Worm (Caenorhabditis elegans): ENCODE data around the gene ilcr-2.

The ilcr-2 gene

DNA sequence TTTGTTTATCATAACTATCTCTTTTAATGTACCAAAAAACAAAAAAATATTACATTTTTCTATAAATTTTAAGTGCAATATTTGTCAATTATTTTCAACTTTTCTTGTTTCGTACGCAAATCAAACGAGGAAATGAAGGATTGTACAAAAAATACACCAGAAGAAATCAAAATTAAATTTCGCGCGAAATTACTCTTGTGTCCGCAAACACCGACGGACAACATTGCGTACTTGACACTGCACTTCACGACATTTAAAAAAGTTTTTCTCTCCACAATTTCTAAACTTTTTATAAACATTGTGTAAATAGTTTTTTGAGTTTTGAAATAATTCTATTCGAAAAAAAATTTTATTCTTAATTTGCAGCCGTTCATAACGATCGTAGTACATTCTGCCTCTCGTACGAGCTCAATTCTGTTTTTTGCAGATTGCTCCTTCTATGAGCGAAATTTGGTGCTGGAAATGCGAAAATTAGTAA is 1.1 kb upstream of the ilcr-2 start, which contains the start of gene mrps-16:
Gene mrps-16, plus strand, starts transcription at position 428 of the 478 bp plus-strand sequence.
- TF ChIP-seq klf-2 (GFP tag; conservative IDR thresholded peaks at IDR 0.05), result no peak
- TF ChIP-seq flt-1 (GFP tag; IDR thresholded peaks at IDR 0.05), result peak; percentile 41; the same call in 1 of the 2 replicates
- no peak for TF ChIP-seq cog-1 (tag; optimal IDR thresholded peaks at IDR 0.05)
- TF ChIP-seq ztf-29 (GFP tag; IDR thresholded peaks at IDR 0.05), result no peak
- no peak for TF ChIP-seq tab-1 (GFP tag; IDR thresholded peaks at IDR 0.05)

DNA sequence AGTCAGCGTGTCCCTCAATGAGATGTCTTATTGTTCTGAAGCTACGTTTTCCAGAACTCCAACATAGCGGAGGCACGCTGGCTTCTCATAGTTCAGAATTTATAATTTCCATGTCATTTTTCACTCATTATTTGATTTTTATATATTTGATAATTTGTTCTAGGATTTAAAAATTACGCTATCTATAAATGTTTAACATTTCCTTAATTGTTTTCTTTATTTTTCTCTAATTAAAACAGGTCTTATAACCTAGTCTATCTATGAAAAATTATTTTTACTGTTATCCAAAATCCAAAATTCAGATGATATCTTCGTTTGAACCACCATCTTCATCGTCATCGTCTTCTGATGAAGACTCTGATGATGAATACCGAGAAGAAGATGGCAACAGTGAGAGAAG is 3.3 kb downstream of the ilcr-2 start, which contains the start of gene F56D1.1:
Gene F56D1.1, plus strand, starts transcription at position 301 of the 400 bp plus-strand sequence.
- no peak for TF ChIP-seq ref-1 (GFP tag; conservative IDR thresholded peaks at IDR 0.05)
- no peak for TF ChIP-seq cog-1 (tag; optimal IDR thresholded peaks at IDR 0.05)
- no peak for TF ChIP-seq tab-1 (GFP tag; IDR thresholded peaks at IDR 0.05)
- TF ChIP-seq T22C8.4 (GFP tag; IDR thresholded peaks at IDR 0.05), result no peak
- no peak for TF ChIP-seq ztf-23 (GFP tag; IDR thresholded peaks at IDR 0.05)

DNA sequence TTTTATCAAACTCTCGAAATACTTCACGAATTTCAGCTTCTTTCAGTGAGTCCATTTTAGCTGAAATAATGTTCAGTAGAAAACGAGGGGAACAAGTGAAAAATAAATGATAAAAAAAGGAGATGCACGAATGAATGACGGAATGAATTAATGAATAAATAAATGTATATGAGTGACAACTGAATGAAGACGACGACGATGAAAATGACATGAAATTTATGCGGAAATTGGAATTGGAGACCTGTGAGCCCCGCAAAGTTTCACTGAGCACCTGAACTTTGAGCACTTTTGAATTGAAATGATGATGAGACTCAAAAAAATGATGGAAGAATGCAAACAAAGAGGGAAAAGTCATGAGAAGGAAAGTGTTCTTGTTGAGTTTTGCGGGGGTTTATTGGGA is 6.9 kb downstream of the ilcr-2 start, which contains the start of gene cal-8:
Gene cal-8, minus strand, starts transcription at position 60 of the 400 bp plus-strand sequence.
- TF ChIP-seq klf-2 (GFP tag; conservative IDR thresholded peaks at IDR 0.05), result no peak
- TF ChIP-seq T22C8.4 (GFP tag; IDR thresholded peaks at IDR 0.05), result no peak

DNA sequence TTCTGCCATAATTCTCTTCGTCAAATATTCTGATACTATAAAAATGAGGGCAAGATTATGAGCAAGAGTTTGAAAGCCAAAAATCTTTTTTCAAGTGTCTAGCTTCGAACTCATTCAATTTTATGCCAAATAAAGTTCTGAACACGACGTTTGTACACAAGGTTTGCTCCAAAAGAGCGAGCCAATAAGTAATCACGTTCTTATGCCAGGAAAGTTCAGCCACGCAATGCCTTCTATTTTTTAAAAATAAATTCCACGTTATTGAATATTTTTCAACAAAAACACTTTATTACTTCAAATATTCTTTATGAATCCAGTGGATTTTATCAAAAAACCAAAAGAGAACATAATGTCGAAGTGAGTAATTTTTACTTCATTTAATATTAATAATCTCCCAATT is 12.8 kb downstream of the ilcr-2 start, which contains the start of gene nep-5:
Gene nep-5, plus strand, starts transcription at position 301 of the 400 bp plus-strand sequence.
- TF ChIP-seq flt-1 (GFP tag; IDR thresholded peaks at IDR 0.05) (no peak), med-1 (GFP tag; optimal IDR thresholded peaks at IDR 0.05; ENCODE audit: insufficient read depth) (no peak), ref-1 (GFP tag; conservative IDR thresholded peaks at IDR 0.05) (no peak), ztf-23 (GFP tag; IDR thresholded peaks at IDR 0.05) (no peak), tab-1 (GFP tag; IDR thresholded peaks at IDR 0.05) (no peak), cog-1 (tag; optimal IDR thresholded peaks at IDR 0.05) (no peak), klf-2 (GFP tag; conservative IDR thresholded peaks at IDR 0.05) (no peak), T22C8.4 (GFP tag; IDR thresholded peaks at IDR 0.05) (no peak), ztf-29 (GFP tag; IDR thresholded peaks at IDR 0.05) (no peak)

DNA sequence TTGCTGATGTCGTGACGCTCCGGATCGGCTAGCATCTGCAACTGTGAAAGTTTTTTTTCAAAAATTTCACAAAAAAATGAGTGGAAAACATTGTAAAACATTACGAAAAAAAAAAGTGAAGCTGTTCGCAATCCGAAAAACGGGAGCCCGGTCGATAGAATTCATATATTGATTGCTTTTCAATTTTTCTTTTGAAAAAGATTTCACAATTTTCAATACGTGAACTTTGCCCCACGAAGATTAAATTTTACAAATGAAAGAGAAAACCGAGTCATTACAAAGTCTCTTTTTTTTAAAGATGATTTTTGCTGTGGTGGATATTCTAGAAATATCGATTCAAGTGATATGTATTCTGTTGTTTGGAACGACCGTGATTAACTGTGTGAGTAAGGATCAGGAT is 19.4 kb downstream of the ilcr-2 start, which contains the start of gene F12A10.6:
Gene F12A10.6, minus strand, starts transcription at position 101 of the 400 bp plus-strand sequence.
- TF ChIP-seq klf-2 (GFP tag; conservative IDR thresholded peaks at IDR 0.05), result no peak
- TF ChIP-seq flt-1 (GFP tag; IDR thresholded peaks at IDR 0.05), result no peak
- no peak for TF ChIP-seq ztf-29 (GFP tag; IDR thresholded peaks at IDR 0.05)
- no peak for TF ChIP-seq tab-1 (GFP tag; IDR thresholded peaks at IDR 0.05)
- TF ChIP-seq T22C8.4 (GFP tag; IDR thresholded peaks at IDR 0.05), result no peak
- no peak for TF ChIP-seq ztf-23 (GFP tag; IDR thresholded peaks at IDR 0.05)
- TF ChIP-seq med-1 (GFP tag; optimal IDR thresholded peaks at IDR 0.05; ENCODE audit: insufficient read depth), result no peak
- TF ChIP-seq cog-1 (tag; optimal IDR thresholded peaks at IDR 0.05), result no peak
- no peak for TF ChIP-seq ref-1 (GFP tag; conservative IDR thresholded peaks at IDR 0.05)

DNA sequence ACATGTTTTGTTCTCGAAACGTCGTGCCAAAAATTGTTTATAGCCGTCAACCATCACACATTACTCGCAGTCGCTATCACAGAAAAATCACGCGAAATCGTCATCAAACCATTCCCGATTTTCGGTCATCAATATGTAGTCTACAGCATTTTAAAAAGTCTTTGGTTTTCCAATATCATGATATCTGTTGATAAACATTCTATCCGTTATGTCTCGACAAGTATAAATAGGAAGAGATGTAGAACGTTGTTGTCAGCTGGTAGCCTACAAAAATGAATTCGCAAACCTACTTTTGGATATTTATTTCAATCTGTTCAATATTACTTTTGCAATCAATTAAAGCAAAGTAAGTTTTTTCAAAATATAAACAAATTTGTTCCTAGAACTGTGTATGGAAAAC is 21.3 kb downstream of the ilcr-2 start, which contains the start of gene F12A10.1:
Gene F12A10.1, plus strand, starts transcription at position 166 of the 400 bp plus-strand sequence.
- no peak for TF ChIP-seq flt-1 (GFP tag; IDR thresholded peaks at IDR 0.05)
- no peak for TF ChIP-seq med-1 (GFP tag; optimal IDR thresholded peaks at IDR 0.05; ENCODE audit: insufficient read depth)
- no peak for TF ChIP-seq klf-2 (GFP tag; conservative IDR thresholded peaks at IDR 0.05)
- TF ChIP-seq ztf-23 (GFP tag; IDR thresholded peaks at IDR 0.05), result no peak
- no peak for TF ChIP-seq cog-1 (tag; optimal IDR thresholded peaks at IDR 0.05)
- TF ChIP-seq tab-1 (GFP tag; IDR thresholded peaks at IDR 0.05), result no peak
- no peak for TF ChIP-seq ztf-29 (GFP tag; IDR thresholded peaks at IDR 0.05)

DNA sequence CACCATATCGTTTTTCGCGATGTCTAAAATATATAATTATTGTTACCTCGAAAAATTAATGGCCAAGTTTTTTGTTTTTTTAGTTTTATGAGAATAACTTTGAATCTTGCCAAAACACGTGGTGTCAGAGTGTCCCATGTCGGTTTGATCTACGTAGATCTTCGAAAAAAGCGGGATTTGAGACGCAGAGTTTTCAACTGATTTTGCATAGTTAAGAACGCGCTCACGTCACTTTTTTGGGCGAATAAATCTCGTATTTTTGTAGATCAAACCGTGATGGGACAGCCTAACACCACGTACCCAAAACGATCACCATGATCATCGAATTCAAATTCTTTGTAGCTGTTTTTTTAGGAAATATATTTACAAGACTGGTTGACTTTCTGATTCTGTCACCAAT is 22.5 kb downstream of the ilcr-2 start:
- TF ChIP-seq flt-1 (GFP tag; IDR thresholded peaks at IDR 0.05), result no peak
- no peak for TF ChIP-seq ztf-23 (GFP tag; IDR thresholded peaks at IDR 0.05)
- TF ChIP-seq tab-1 (GFP tag; IDR thresholded peaks at IDR 0.05), result no peak
- TF ChIP-seq klf-2 (GFP tag; conservative IDR thresholded peaks at IDR 0.05), result no peak
- TF ChIP-seq T22C8.4 (GFP tag; IDR thresholded peaks at IDR 0.05), result no peak
- TF ChIP-seq ref-1 (GFP tag; conservative IDR thresholded peaks at IDR 0.05), result no peak

DNA sequence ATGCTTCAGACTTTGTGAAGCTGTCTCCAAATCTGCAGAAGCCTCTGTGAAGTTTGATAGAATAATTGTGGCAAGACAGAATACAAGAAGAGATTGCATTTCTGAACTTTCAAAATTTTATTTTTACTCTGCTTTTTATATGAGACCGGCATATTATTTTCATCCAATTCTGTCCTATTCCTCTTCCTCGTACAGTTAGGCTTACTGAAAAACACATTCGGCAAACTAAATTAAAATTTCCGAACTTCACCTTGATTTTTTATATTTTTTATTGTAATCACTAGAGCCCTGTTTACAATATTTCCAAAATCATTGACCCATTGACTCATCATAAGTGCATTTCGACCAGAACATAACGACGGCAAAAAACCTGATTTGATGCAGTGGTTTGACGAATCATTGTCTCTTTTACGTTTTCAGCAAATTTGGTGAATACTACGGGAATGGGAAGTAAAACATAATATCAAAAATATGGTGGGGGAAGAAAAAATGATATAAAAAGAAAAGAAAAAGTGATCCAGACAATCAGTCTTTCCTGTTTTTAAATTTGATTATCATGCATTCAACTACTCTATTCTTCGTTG is 23.2 kb downstream of the ilcr-2 start, which contains the start of the genes suex-1 and F12A10.9:
Gene suex-1, minus strand, starts transcription at position 101 of the 584 bp plus-strand sequence.
Gene F12A10.9, plus strand, starts transcription at position 534 of the 584 bp plus-strand sequence.
- TF ChIP-seq med-1 (GFP tag; optimal IDR thresholded peaks at IDR 0.05; ENCODE audit: insufficient read depth), result no peak
- TF ChIP-seq ztf-29 (GFP tag; IDR thresholded peaks at IDR 0.05), result no peak
- TF ChIP-seq T22C8.4 (GFP tag; IDR thresholded peaks at IDR 0.05), result no peak
- TF ChIP-seq ref-1 (GFP tag; conservative IDR thresholded peaks at IDR 0.05), result no peak
- TF ChIP-seq tab-1 (GFP tag; IDR thresholded peaks at IDR 0.05), result no peak
- TF ChIP-seq ztf-23 (GFP tag; IDR thresholded peaks at IDR 0.05), result no peak
- TF ChIP-seq klf-2 (GFP tag; conservative IDR thresholded peaks at IDR 0.05), result no peak
- no peak for TF ChIP-seq cog-1 (tag; optimal IDR thresholded peaks at IDR 0.05)
- TF ChIP-seq flt-1 (GFP tag; IDR thresholded peaks at IDR 0.05), result no peak

DNA sequence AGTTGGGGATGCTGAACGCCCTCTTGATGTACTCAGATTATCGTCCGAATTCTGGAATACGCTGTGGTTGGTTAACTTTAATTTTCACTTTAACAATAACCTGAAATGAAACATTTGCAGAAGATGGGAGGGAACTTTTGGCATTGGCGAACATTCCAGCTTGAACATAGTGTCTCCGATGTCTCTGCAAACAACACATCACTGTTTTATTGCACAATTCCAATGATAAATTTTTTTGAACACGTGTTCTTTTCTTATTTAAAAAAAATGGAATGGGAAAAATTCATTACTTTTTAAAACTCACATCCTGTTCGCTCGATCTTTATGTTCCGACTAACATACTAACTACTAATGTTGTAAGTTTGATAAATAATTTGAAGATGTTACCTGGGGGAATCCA is 25.4 kb downstream of the ilcr-2 start, which contains the start of gene fzy-1:
Gene fzy-1, plus strand, starts transcription at position 301 of the 400 bp plus-strand sequence.
- no peak for TF ChIP-seq ztf-29 (GFP tag; IDR thresholded peaks at IDR 0.05)
- TF ChIP-seq ztf-23 (GFP tag; IDR thresholded peaks at IDR 0.05), result no peak
- no peak for TF ChIP-seq tab-1 (GFP tag; IDR thresholded peaks at IDR 0.05)
- no peak for TF ChIP-seq cog-1 (tag; optimal IDR thresholded peaks at IDR 0.05)
- no peak for TF ChIP-seq flt-1 (GFP tag; IDR thresholded peaks at IDR 0.05)
- no peak for TF ChIP-seq T22C8.4 (GFP tag; IDR thresholded peaks at IDR 0.05)
- TF ChIP-seq klf-2 (GFP tag; conservative IDR thresholded peaks at IDR 0.05), result no peak
- no peak for TF ChIP-seq med-1 (GFP tag; optimal IDR thresholded peaks at IDR 0.05; ENCODE audit: insufficient read depth)
- no peak for TF ChIP-seq ref-1 (GFP tag; conservative IDR thresholded peaks at IDR 0.05)

All from whole organism, midembryonic.